Worm (Caenorhabditis elegans) whole organism, L3 larva: ENCODE measurements around the gene R09A8.5.

Experiments used
- aly-2 ChIP-seq: fragments of 150-350 bp; optimal IDR thresholded peaks from 2 replicates; lab custom pipeline; 2014; ENCODE audit warnings: missing biosample characterization, missing genetic modification characterization
- ceh-16 ChIP-seq: sonication (generic microtip); optimal IDR thresholded peaks from 2 replicates; lab custom pipeline; 2017; ENCODE audit warnings: missing biosample characterization, missing genetic modification characterization
- ceh-28 ChIP-seq: fragments of 150-350 bp; optimal IDR thresholded peaks from 2 replicates; lab custom pipeline; 2014; ENCODE audit warnings: missing biosample characterization, missing genetic modification reagents, missing genetic modification characterization
- ceh-82 ChIP-seq: fragments of 150-350 bp; optimal IDR thresholded peaks from 2 replicates; lab custom pipeline; 2014; ENCODE audit warnings: missing biosample characterization, missing genetic modification characterization
- egl-5 ChIP-seq: fragments of 150-350 bp; optimal IDR thresholded peaks from 2 replicates; lab custom pipeline; 2017; ENCODE audit warnings: missing biosample characterization, missing genetic modification reagents, missing genetic modification characterization, inconsistent platforms
- elt-2 ChIP-seq: sonication (generic microtip); optimal IDR thresholded peaks from 2 replicates; lab custom pipeline; 2016; ENCODE audit warnings: missing genetic modification reagents, mild to moderate bottlenecking, missing genetic modification characterization, missing compliant biosample characterization
- elt-3 ChIP-seq, 3 experiments: fragments of 150-350 bp in 1 of 3; sonication (generic microtip) in 2 of 3; optimal IDR thresholded peaks; 2 replicates in 2 of 3; 4 replicates in 1 of 3; lab custom pipeline; 2014 to 2017; ENCODE audit warnings: missing biosample characterization in 3 of 3, missing genetic modification characterization in 3 of 3
- fkh-10 ChIP-seq: sonication (generic microtip); optimal IDR thresholded peaks from 2 replicates; lab custom pipeline; 2017; ENCODE audit warnings: missing biosample characterization, missing genetic modification reagents, missing genetic modification characterization
- hmg-11 ChIP-seq: sonication (generic microtip); optimal IDR thresholded peaks from 2 replicates; lab custom pipeline; 2016; ENCODE audit warnings: missing genetic modification characterization, missing compliant biosample characterization
- jun-1 ChIP-seq: fragments of 150-350 bp; optimal IDR thresholded peaks from 2 replicates; lab custom pipeline; 2014; ENCODE audit warnings: missing biosample characterization, missing genetic modification reagents, missing genetic modification characterization
- lin-15B ChIP-seq: fragments of 150-350 bp; optimal IDR thresholded peaks from 2 replicates; lab custom pipeline; 2014; ENCODE audit warnings: missing biosample characterization, missing genetic modification characterization
- lin-39 ChIP-seq: fragments of 150-350 bp; optimal IDR thresholded peaks from 2 replicates; lab custom pipeline; 2018; ENCODE audit warnings: missing biosample characterization, missing genetic modification reagents, missing genetic modification characterization
- lsy-12 ChIP-seq: sonication (generic microtip); optimal IDR thresholded peaks from 2 replicates; lab custom pipeline; 2016; ENCODE audit warnings: mild to moderate bottlenecking, missing genetic modification characterization, missing compliant biosample characterization
- mdl-1 ChIP-seq: fragments of 150-350 bp; optimal IDR thresholded peaks from 2 replicates; lab custom pipeline; 2014; ENCODE audit warnings: missing biosample characterization, missing genetic modification characterization
- nfya-1 ChIP-seq: sonication (generic microtip); optimal IDR thresholded peaks from 2 replicates; lab custom pipeline; 2017; ENCODE audit warnings: missing genetic modification characterization, mild to moderate bottlenecking, missing compliant biosample characterization, antibody characterized with exemption, moderate library complexity; ENCODE audit not compliant: insufficient read depth
- nhr-23 ChIP-seq: fragments of 150-350 bp; optimal IDR thresholded peaks from 2 replicates; lab custom pipeline; 2014; ENCODE audit warnings: missing biosample characterization, missing genetic modification reagents, missing genetic modification characterization
- nhr-25 ChIP-seq: sonication (generic microtip); optimal IDR thresholded peaks from 2 replicates; lab custom pipeline; 2017; ENCODE audit warnings: missing biosample characterization, missing genetic modification characterization
- nhr-28 ChIP-seq: fragments of 150-350 bp; optimal IDR thresholded peaks from 2 replicates; lab custom pipeline; 2014; ENCODE audit warnings: missing biosample characterization, missing genetic modification characterization
- nhr-43 ChIP-seq: sonication (generic microtip); optimal IDR thresholded peaks from 2 replicates; lab custom pipeline; 2016; ENCODE audit warnings: mild to moderate bottlenecking, missing genetic modification characterization, missing compliant biosample characterization; ENCODE audit not compliant: poor library complexity, severe bottlenecking
- nhr-67 ChIP-seq: fragments of 150-350 bp; optimal IDR thresholded peaks from 2 replicates; lab custom pipeline; 2014; ENCODE audit warnings: missing biosample characterization, missing genetic modification characterization
- nhr-76 ChIP-seq: fragments of 150-350 bp; sonication (generic microtip); optimal IDR thresholded peaks from 5 replicates; lab custom pipeline; 2014; ENCODE audit warnings: missing biosample characterization, missing genetic modification characterization
- pha-4 ChIP-seq: fragments of 150-350 bp; optimal IDR thresholded peaks from 2 replicates; lab custom pipeline; 2014; ENCODE audit warnings: missing biosample characterization, missing genetic modification reagents, missing genetic modification characterization
- pqm-1 ChIP-seq: fragments of 150-350 bp; optimal IDR thresholded peaks from 2 replicates; lab custom pipeline; 2017; ENCODE audit warnings: missing biosample characterization, missing genetic modification characterization, inconsistent platforms
- sea-2 ChIP-seq: fragments of 150-350 bp; sonication (generic microtip); optimal IDR thresholded peaks from 4 replicates; lab custom pipeline; 2014; ENCODE audit warnings: missing biosample characterization, missing genetic modification reagents, missing genetic modification characterization
- tbx-2 ChIP-seq: sonication (generic microtip); optimal IDR thresholded peaks from 2 replicates; lab custom pipeline; 2016; ENCODE audit warnings: mild to moderate bottlenecking, missing genetic modification characterization, missing compliant biosample characterization
- unc-39 ChIP-seq: sonication (generic microtip); optimal IDR thresholded peaks from 4 replicates; lab custom pipeline; 2017; ENCODE audit warnings: missing biosample characterization, missing genetic modification characterization
- ztf-11 ChIP-seq: fragments of 150-350 bp; optimal IDR thresholded peaks from 2 replicates; lab custom pipeline; 2014; ENCODE audit warnings: missing biosample characterization, missing genetic modification characterization
- ztf-4 ChIP-seq: fragments of 150-350 bp; optimal IDR thresholded peaks from 2 replicates; lab custom pipeline; 2014; ENCODE audit warnings: missing biosample characterization, missing genetic modification characterization

R09A8.5 gene

DNA sequence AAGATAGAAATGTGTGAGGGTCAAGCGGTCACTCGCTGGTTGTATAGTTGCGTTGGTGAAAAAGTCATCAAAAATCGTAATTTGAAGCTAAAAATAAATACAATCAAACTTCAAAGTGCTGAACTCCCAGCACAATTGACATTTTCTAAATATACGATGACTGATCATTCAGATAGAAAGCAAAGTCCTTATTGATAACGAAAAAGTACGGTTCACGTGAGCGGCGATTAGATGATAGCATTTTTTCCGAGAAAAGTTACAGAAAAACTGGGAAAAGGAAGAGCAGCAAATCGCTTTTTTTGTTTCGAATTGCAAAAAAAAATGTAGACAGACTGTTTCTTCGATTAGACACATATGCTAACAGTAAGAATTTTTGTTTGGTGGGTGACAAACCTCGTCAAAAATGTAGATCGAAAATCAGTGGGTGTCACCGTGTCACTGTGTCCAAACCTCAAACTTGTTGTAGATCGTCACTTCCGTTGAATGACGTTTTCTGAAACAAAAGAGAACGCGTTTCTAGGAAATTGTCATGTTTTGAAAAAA is 6.4 kb downstream of the R09A8.5 start, which contains the start of gene ivns-1:
Gene ivns-1 (minus strand): TSS at position 493 of the 543 bp plus-strand sequence.
- no peak for TF ChIP-seq mdl-1 (tag; lab: Kevin White, UChicago)
- no peak for TF ChIP-seq ceh-16 (tag; lab: Kevin White, UChicago)
- TF ChIP-seq lin-39 (tag; lab: Kevin White, UChicago) = no peak
- TF ChIP-seq aly-2 (tag; lab: Kevin White, UChicago) = no peak
- TF ChIP-seq pqm-1 (tag; lab: Kevin White, UChicago) = peak; percentile 68
- no peak for TF ChIP-seq egl-5
- no peak for TF ChIP-seq nhr-23 (tag; lab: Kevin White, UChicago)
- TF ChIP-seq ceh-82 (tag; lab: Kevin White, UChicago) = no peak
- TF ChIP-seq elt-2 = peak; percentile 77
- TF ChIP-seq pha-4 (tag; lab: Kevin White, UChicago) = peak; percentile 11
- no peak for TF ChIP-seq nhr-67 (tag; lab: Kevin White, UChicago)
- TF ChIP-seq unc-39 (tag; lab: Kevin White, UChicago) = no peak
- TF ChIP-seq lsy-12 (tag; lab: Kevin White, UChicago) = no peak
- TF ChIP-seq ztf-4 (tag; lab: Kevin White, UChicago) = no peak
- TF ChIP-seq nhr-28 (tag; lab: Kevin White, UChicago) = no peak

- TF ChIP-seq fkh-10 (GFP tag; lab: Kevin White, UChicago) (peak; percentile 49), nhr-76 (tag; lab: Kevin White, UChicago) (no peak)
- TF ChIP-seq, all 47 proteins: peak for 1
Measured at ce11 chrX:12632657-12633056, 7.7 kb downstream of the R09A8.5 start.

ce11 chrX:12631446-12631845 is 8.9 kb downstream of the R09A8.5 start:
- peak; percentile 65 for TF ChIP-seq fkh-10 (GFP tag; lab: Kevin White, UChicago)
- no peak for TF ChIP-seq lin-39 (tag; lab: Kevin White, UChicago)

DNA sequence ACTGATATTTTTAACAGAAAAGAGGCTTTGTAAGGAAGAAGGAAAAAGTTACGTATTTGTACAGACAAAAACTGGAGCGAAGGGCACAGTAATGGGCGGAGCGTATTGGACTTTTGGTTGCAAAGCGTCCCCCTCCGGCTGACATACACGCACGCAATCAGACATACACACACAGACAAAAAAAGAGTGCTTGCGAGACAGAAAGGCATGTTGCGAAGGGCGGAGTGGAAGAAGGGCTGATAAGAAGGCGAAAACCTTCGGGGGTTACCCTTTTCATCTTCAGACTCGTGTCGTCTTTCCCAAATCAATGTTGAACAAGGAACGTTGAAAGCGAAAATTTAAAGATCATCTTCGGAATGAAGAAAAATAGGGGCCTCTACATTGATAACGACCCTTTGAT is 9.8 kb downstream of the R09A8.5 start:
- peak; percentile 80 for TF ChIP-seq jun-1 (tag; lab: Kevin White, UChicago)
- peak; percentile 42 for TF ChIP-seq nfya-1 (tag; lab: Kevin White, UChicago)
- TF ChIP-seq mdl-1 (tag; lab: Kevin White, UChicago) = peak; percentile 71
- no peak for TF ChIP-seq tbx-2 (tag; lab: Kevin White, UChicago)
- peak; percentile 19 for TF ChIP-seq pha-4 (tag; lab: Kevin White, UChicago)
- peak; percentile 74 for TF ChIP-seq nhr-23 (tag; lab: Kevin White, UChicago)
- TF ChIP-seq elt-2 = peak; percentile 92
- peak; percentile 17 for TF ChIP-seq lin-39 (tag; lab: Kevin White, UChicago)
- TF ChIP-seq nhr-25 (tag; lab: Kevin White, UChicago) = peak; percentile 62
- peak; percentile 54 for TF ChIP-seq nhr-43 (tag; lab: Kevin White, UChicago)
- TF ChIP-seq ceh-28 (tag; lab: Kevin White, UChicago) = peak; percentile 49
- TF ChIP-seq ztf-11 (tag; lab: Kevin White, UChicago) = no peak
- no peak for TF ChIP-seq aly-2 (tag; lab: Kevin White, UChicago)
- TF ChIP-seq pqm-1 (tag; lab: Kevin White, UChicago) = peak; percentile 83
- TF ChIP-seq elt-3 (tag; optimal IDR thresholded peaks at IDR 0.05; lab: Kevin White, UChicago) = peak; percentile 34 to 49 (median 36)
- TF ChIP-seq lsy-12 (tag; lab: Kevin White, UChicago) = peak; percentile 64
- TF ChIP-seq, all 47 proteins: peak for 13

ce11 chrX:12630005-12630404 is 10.4 kb downstream of the R09A8.5 start:
- peak; percentile 93 for TF ChIP-seq pha-4 (tag; lab: Kevin White, UChicago)
- TF ChIP-seq lin-15B (tag; lab: Kevin White, UChicago) = no peak

DNA sequence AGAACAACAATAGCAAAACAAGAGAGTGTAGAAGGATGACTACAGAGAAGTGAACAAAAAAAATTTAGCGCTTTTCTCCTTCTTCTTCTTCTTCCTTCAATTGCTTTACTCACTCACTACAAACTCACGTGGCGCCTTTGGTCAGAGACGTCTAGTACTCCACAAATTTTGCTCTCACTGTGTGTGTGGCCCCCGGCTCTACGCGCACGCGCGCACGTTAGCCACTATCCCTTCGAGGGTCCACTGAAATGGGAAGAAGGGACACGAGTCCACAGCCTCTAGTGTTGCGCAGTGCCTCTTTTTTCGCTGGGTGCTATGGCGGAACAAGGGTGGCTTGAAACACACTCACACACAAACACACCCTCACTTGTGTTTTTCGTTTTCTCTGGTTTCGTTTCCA is 11.1 kb downstream of the R09A8.5 start:
- peak; percentile 40 for TF ChIP-seq nfya-1 (tag; lab: Kevin White, UChicago)
- TF ChIP-seq mdl-1 (tag; lab: Kevin White, UChicago) = peak; percentile 59
- TF ChIP-seq nhr-76 (tag; lab: Kevin White, UChicago) = no peak
- no peak for TF ChIP-seq sea-2
- no peak for TF ChIP-seq ztf-11 (tag; lab: Kevin White, UChicago)
- peak; percentile 18 for TF ChIP-seq fkh-10 (GFP tag; lab: Kevin White, UChicago)
- no peak for TF ChIP-seq unc-39 (tag; lab: Kevin White, UChicago)
- peak; percentile 2 for TF ChIP-seq hmg-11 (tag; lab: Kevin White, UChicago)
- peak; percentile 86 for TF ChIP-seq lin-39 (tag; lab: Kevin White, UChicago)
- no peak for TF ChIP-seq ceh-16 (tag; lab: Kevin White, UChicago)
